Worm (Caenorhabditis elegans) whole organism, mixed stage, embryonic: Measurements from ENCODE around the gene bcmo-1.

ENCODE experiments used
- ces-1 ChIP-seq: fragments of 150-350 bp; optimal IDR thresholded peaks from 2 replicates; lab custom pipeline; 2014; ENCODE audit warnings: missing biosample characterization, missing genetic modification reagents, missing genetic modification characterization
- flh-1 ChIP-seq: fragments of 200-800 bp; sonication (Bioruptor generic); optimal IDR thresholded peaks from 2 replicates; lab custom pipeline; 2018; ENCODE audit warnings: mild to moderate bottlenecking, missing genetic modification characterization, moderate library complexity, missing compliant biosample characterization
- nhr-28 ChIP-seq: fragments of 150-350 bp; optimal IDR thresholded peaks from 2 replicates; lab custom pipeline; 2014; ENCODE audit warnings: missing biosample characterization, missing genetic modification characterization
- snpc-4 ChIP-seq: fragments of 150-350 bp; optimal IDR thresholded peaks from 2 replicates; lab custom pipeline; 2014; ENCODE audit warnings: missing biosample characterization, missing genetic modification characterization

DNA sequence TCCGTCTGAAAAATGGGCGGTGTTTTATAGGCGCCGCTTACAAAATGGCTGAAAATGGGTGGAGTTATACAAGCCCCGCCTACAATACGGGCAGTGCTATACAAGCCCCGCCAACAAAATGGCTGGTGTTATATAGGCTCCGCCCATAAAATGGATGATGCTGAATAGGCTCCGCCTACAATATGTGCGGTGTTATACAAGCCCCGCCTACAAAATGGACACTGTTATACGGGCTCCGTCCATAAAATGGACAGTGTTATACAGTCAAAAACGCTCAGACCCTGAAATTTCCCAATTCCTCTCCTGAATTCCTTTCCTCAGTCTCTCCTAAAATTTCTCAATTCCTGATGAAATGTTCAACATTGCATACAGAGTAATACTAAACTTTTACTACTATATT, 35.6 kb downstream of the bcmo-1 start:
- TF ChIP-seq nhr-28 (tag; lab: Kevin White, UChicago) (no peak), ces-1 (GFP tag; lab: Kevin White, UChicago) (no peak), snpc-4 (no peak), flh-1 (no peak)
